Worm (Caenorhabditis elegans): ENCODE data around the gene C07G1.6.

Gene C07G1.6

ce11 chrIV:8229523-8229922 is 19.3 kb upstream of the C07G1.6 start (continued):
- TF ChIP-seq R02D3.7 (tag; optimal IDR thresholded peaks at IDR 0.05), result no peak
- TF ChIP-seq egl-43 (GFP tag; IDR thresholded peaks at IDR 0.05), result no peak
- no peak for TF ChIP-seq aha-1 (tag)
- TF ChIP-seq pha-4 (GFP tag; IDR thresholded peaks at IDR 0.05), result 0 out of 2 replicates have a peak, but pooled peaks have one; percentile 13
- TF ChIP-seq pha-4 (tag; optimal IDR thresholded peaks at IDR 0.05), result no peak
- TF ChIP-seq nhr-28 (tag; optimal IDR thresholded peaks at IDR 0.05), result peak; percentile 72
- peak; percentile 65 for TF ChIP-seq mes-2 (tag; optimal IDR thresholded peaks at IDR 0.05; ENCODE audit: poor library complexity, severe bottlenecking)
- peak; percentile 41 for TF ChIP-seq mep-1 (tag; optimal IDR thresholded peaks at IDR 0.05)
- TF ChIP-seq unc-62 (GFP tag; optimal IDR thresholded peaks at IDR 0.05 in 1 of 2), result peak in 1 of 2 experiments; percentile 99
- TF ChIP-seq unc-62 (tag; optimal IDR thresholded peaks at IDR 0.05), result no peak
- TF ChIP-seq lin-29 (GFP tag; IDR thresholded peaks at IDR 0.05), result no peak
- TF ChIP-seq nhr-102 (tag; optimal IDR thresholded peaks at IDR 0.05), result peak; percentile 71
- no peak for TF ChIP-seq ces-1 (GFP tag; optimal IDR thresholded peaks at IDR 0.05)
- TF ChIP-seq ZK337.2 (GFP tag; IDR thresholded peaks at IDR 0.05), result no peak
- TF ChIP-seq jun-1 (tag; optimal IDR thresholded peaks at IDR 0.05), result no peak
- TF ChIP-seq fkh-10 (GFP tag; optimal IDR thresholded peaks at IDR 0.05), result no peak
- no peak for TF ChIP-seq dmd-8 (GFP tag; IDR thresholded peaks at IDR 0.05)
- peak; percentile 30 for TF ChIP-seq nhr-6 (tag; optimal IDR thresholded peaks at IDR 0.05)
- no peak for TF ChIP-seq nhr-10 (tag; optimal IDR thresholded peaks at IDR 0.05)
- peak; percentile 31; the same call in 1 of the 2 replicates for TF ChIP-seq lin-1 (GFP tag; IDR thresholded peaks at IDR 0.05)
- TF ChIP-seq lin-15B (tag; optimal IDR thresholded peaks at IDR 0.05), result no peak
- no peak for TF ChIP-seq ceh-62 (tag; optimal IDR thresholded peaks at IDR 0.05)
- no peak for TF ChIP-seq cey-2 (tag; optimal IDR thresholded peaks at IDR 0.05; ENCODE audit: borderline replicate concordance, insufficient read depth)
- no peak for TF ChIP-seq sdz-12 (GFP tag; optimal IDR thresholded peaks at IDR 0.05)
- TF ChIP-seq pqm-1 (tag; optimal IDR thresholded peaks at IDR 0.05), result peak; percentile 21
- TF ChIP-seq madf-9 (GFP tag; conservative IDR thresholded peaks at IDR 0.05), result no peak
- TF ChIP-seq ZK546.5 (tag; optimal IDR thresholded peaks at IDR 0.05), result no peak
- TF ChIP-seq T26A8.4 (GFP tag; IDR thresholded peaks at IDR 0.05), result no peak
- TF ChIP-seq snpc-4 (tag; optimal IDR thresholded peaks at IDR 0.05), result no peak
- TF ChIP-seq lsy-2 (tag; optimal IDR thresholded peaks at IDR 0.05), result peak in 1 of 2 experiments; percentile 34
- TF ChIP-seq dmd-6 (GFP tag; IDR thresholded peaks at IDR 0.05), result peak; percentile 91
- TF ChIP-seq nhr-25 (tag; optimal IDR thresholded peaks at IDR 0.05; ENCODE audit: borderline replicate concordance, insufficient read depth), result no peak
- TF ChIP-seq unc-39 (tag; optimal IDR thresholded peaks at IDR 0.05), result no peak
- no peak for TF ChIP-seq F44E2.7 (GFP tag; IDR thresholded peaks at IDR 0.05)
- no peak for TF ChIP-seq zfp-3 (GFP tag; conservative IDR thresholded peaks at IDR 0.05)
- peak; percentile 63; the same call in 1 of the 2 replicates for TF ChIP-seq tra-1 (GFP tag; IDR thresholded peaks at IDR 0.05)
- TF ChIP-seq lin-39 (tag; optimal IDR thresholded peaks at IDR 0.05), result no peak
- no peak for TF ChIP-seq spr-3 (GFP tag; optimal IDR thresholded peaks at IDR 0.05)
- no peak for TF ChIP-seq skn-1 (tag; optimal IDR thresholded peaks at IDR 0.05)
- TF ChIP-seq nhr-42 (GFP tag; IDR thresholded peaks at IDR 0.05), result no peak
- no peak for TF ChIP-seq ama-1 (optimal IDR thresholded peaks at IDR 0.05)
- no peak for TF ChIP-seq lim-7 (GFP tag; IDR thresholded peaks at IDR 0.05)
- TF ChIP-seq mxl-2 (GFP tag; conservative IDR thresholded peaks at IDR 0.05), result no peak
- TF ChIP-seq snpc-1.2 (GFP tag; IDR thresholded peaks at IDR 0.05), result no peak
- no peak for TF ChIP-seq zip-11 (GFP tag; IDR thresholded peaks at IDR 0.05)
- no peak for TF ChIP-seq saeg-2 (GFP tag; IDR thresholded peaks at IDR 0.05)
- TF ChIP-seq mdt-29 (GFP tag; IDR thresholded peaks at IDR 0.05), result no peak
- TF ChIP-seq ceh-28 (tag; optimal IDR thresholded peaks at IDR 0.05), result no peak
- TF ChIP-seq aly-2 (tag; optimal IDR thresholded peaks at IDR 0.05), result no peak
- peak; percentile 71 for TF ChIP-seq hlh-30 (tag; optimal IDR thresholded peaks at IDR 0.05; ENCODE audit: insufficient read depth)
- peak; percentile 10 for TF ChIP-seq lin-13 (GFP tag; optimal IDR thresholded peaks at IDR 0.05)
- TF ChIP-seq vab-7 (GFP tag; IDR thresholded peaks at IDR 0.05), result no peak
- no peak for TF ChIP-seq ceh-82 (tag; optimal IDR thresholded peaks at IDR 0.05)

All from whole organism, L4 larva.